Worm (Caenorhabditis elegans): Measurements from ENCODE around the gene C52B9.19.

DNA sequence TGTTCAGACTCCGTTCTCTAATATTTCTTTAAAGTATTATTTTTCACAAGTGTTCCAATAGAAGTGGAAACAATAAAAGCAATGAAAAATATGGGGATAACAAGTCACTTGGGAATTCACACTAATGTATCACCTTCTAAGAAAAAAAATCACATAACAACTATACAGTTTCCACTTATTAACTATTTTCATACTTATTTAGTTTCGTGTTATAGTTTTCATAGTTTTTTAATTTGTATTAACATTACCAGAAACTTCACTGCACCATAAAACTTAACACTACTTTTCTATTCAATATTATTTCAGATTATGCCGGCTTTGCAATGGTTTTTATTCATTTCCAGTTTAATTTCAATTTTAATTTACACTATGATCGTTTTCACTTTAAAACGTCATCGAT, 30.3 kb upstream of the C52B9.19 start, which contains the start of gene srv-5:
- TF ChIP-seq elt-3 (tag; optimal IDR thresholded peaks at IDR 0.05) (no peak), elt-2 (tag; optimal IDR thresholded peaks at IDR 0.05) (no peak), mdl-1 (tag; optimal IDR thresholded peaks at IDR 0.05) (no peak), ama-1 (optimal IDR thresholded peaks at IDR 0.05) (no peak), nhr-28 (tag; optimal IDR thresholded peaks at IDR 0.05) (no peak), nhr-23 (tag; optimal IDR thresholded peaks at IDR 0.05) (no peak), skn-1 (tag; optimal IDR thresholded peaks at IDR 0.05) (no peak), mml-1 (tag; optimal IDR thresholded peaks at IDR 0.05) (no peak), nhr-77 (tag; optimal IDR thresholded peaks at IDR 0.05) (no peak)

Measured in whole organism, L3 larva.